Fruit fly (Drosophila melanogaster) whole organism, embryonic: Measurements from ENCODE around the gene Arp2.

Experiments used
- Abd-B ChIP-seq: fragments of 200-800 bp; sonication (Bioruptor generic); optimal IDR thresholded peaks from 2 replicates; lab custom pipeline; 2018; ENCODE audit warnings: missing biosample characterization, mild to moderate bottlenecking, missing genetic modification characterization, moderate library complexity
- CG10267 ChIP-seq: fragments of 200-800 bp; sonication (Bioruptor generic); optimal IDR thresholded peaks from 2 replicates; lab custom pipeline; 2018; ENCODE audit warnings: missing biosample characterization, mild to moderate bottlenecking, missing genetic modification characterization, moderate library complexity
- CG10979 ChIP-seq: fragments of 200-800 bp; sonication (Bioruptor generic); optimal IDR thresholded peaks from 2 replicates; lab custom pipeline; 2018; ENCODE audit warnings: missing biosample characterization, mild to moderate bottlenecking, missing genetic modification characterization, moderate library complexity
- CG11504 ChIP-seq: fragments of 200-800 bp; sonication (Bioruptor generic); optimal IDR thresholded peaks from 3 replicates; lab custom pipeline; 2019; ENCODE audit warnings: missing biosample characterization, mild to moderate bottlenecking, missing genetic modification characterization, moderate library complexity
- CG12299 ChIP-seq: fragments of 200-800 bp; sonication (Bioruptor generic); optimal IDR thresholded peaks from 2 replicates; lab custom pipeline; 2018; ENCODE audit warnings: missing biosample characterization, mild to moderate bottlenecking, missing genetic modification characterization
- CG13296 ChIP-seq: fragments of 200-800 bp; sonication (Bioruptor generic); optimal IDR thresholded peaks from 3 replicates; lab custom pipeline; 2018; ENCODE audit warnings: missing biosample characterization, mild to moderate bottlenecking, missing genetic modification characterization
- CG13775 ChIP-seq: fragments of 200-800 bp; sonication (Bioruptor generic); optimal IDR thresholded peaks from 3 replicates; lab custom pipeline; 2017; ENCODE audit warnings: missing biosample characterization, mild to moderate bottlenecking, missing genetic modification characterization
- CG18262 ChIP-seq: fragments of 200-800 bp; optimal IDR thresholded peaks from 3 replicates; lab custom pipeline; 2019; ENCODE audit warnings: missing biosample characterization, mild to moderate bottlenecking, missing genetic modification characterization, moderate library complexity
- CG18599 ChIP-seq: fragments of 200-800 bp; sonication (Bioruptor generic); optimal IDR thresholded peaks from 3 replicates; lab custom pipeline; 2017; ENCODE audit warnings: missing biosample characterization, missing genetic modification characterization, mild to moderate bottlenecking, moderate library complexity, missing genetic modification reagents
- CG2120 ChIP-seq: fragments of 200-800 bp; sonication (Bioruptor generic); optimal IDR thresholded peaks from 3 replicates; lab custom pipeline; 2016; ENCODE audit warnings: missing biosample characterization, missing genetic modification characterization
- CG4404 ChIP-seq: fragments of 200-800 bp; sonication (Bioruptor generic); IDR thresholded peaks from 2 replicates; pipeline ENCODE4 v1.3.6; 2022; ENCODE audit warnings: missing biosample characterization, missing genetic modification characterization
- CG6689 ChIP-seq: fragments of 200-800 bp; sonication (Bioruptor generic); IDR thresholded peaks from 2 replicates; pipeline ENCODE4 v1.3.6; 2022; ENCODE audit warnings: missing biosample characterization, missing genetic modification characterization
- CG7839 ChIP-seq: fragments of 200-800 bp; sonication (Bioruptor generic); optimal IDR thresholded peaks from 3 replicates; lab custom pipeline; 2018; ENCODE audit warnings: missing biosample characterization, mild to moderate bottlenecking, missing genetic modification characterization, moderate library complexity
- CG9727 ChIP-seq: fragments of 200-800 bp; sonication (Bioruptor generic); optimal IDR thresholded peaks from 3 replicates; lab custom pipeline; 2017; ENCODE audit warnings: missing biosample characterization, mild to moderate bottlenecking, missing genetic modification characterization
- CG9817 ChIP-seq: fragments of 200-800 bp; sonication (Bioruptor generic); optimal IDR thresholded peaks from 2 replicates; lab custom pipeline; 2018; ENCODE audit warnings: missing biosample characterization, mild to moderate bottlenecking, missing genetic modification characterization, moderate library complexity
- Drgx ChIP-seq: fragments of 200-800 bp; sonication (Bioruptor generic); IDR thresholded peaks from 2 replicates; pipeline ENCODE4 v1.3.6; 2022; ENCODE audit warnings: missing biosample characterization, missing genetic modification characterization
- E2f1 ChIP-seq: fragments of 200-800 bp; sonication (Bioruptor generic); IDR thresholded peaks from 2 replicates; pipeline ENCODE4 v1.3.6; 2022; ENCODE audit warnings: missing biosample characterization, missing genetic modification characterization
- Eip74EF ChIP-seq, 2 experiments: fragments of 200-800 bp in 1 of 2; fragments of >200 bp in 1 of 2; sonication (Bioruptor generic) in 1 of 2; optimal IDR thresholded peaks; 2 replicates each; lab custom pipeline; 2017 to 2019; ENCODE audit warnings: missing biosample characterization in 2 of 2, missing genetic modification characterization in 2 of 2, mild to moderate bottlenecking in 1 of 2, moderate library complexity in 1 of 2
- Fer1 ChIP-seq: fragments of 200-800 bp; sonication (Bioruptor generic); optimal IDR thresholded peaks from 2 replicates; lab custom pipeline; 2017; ENCODE audit warnings: missing biosample characterization, mild to moderate bottlenecking, missing genetic modification characterization
- Hr39 ChIP-seq: fragments of >200 bp; optimal IDR thresholded peaks from 2 replicates; lab custom pipeline; 2017
- Max ChIP-seq: fragments of 200-800 bp; sonication (Bioruptor generic); optimal IDR thresholded peaks from 2 replicates; lab custom pipeline; 2016; ENCODE audit warnings: missing biosample characterization, mild to moderate bottlenecking, missing genetic modification characterization
- NfI ChIP-seq: fragments of 200-800 bp; sonication (Bioruptor generic); optimal IDR thresholded peaks from 3 replicates; lab custom pipeline; 2018; ENCODE audit warnings: missing biosample characterization, mild to moderate bottlenecking, missing genetic modification characterization, moderate library complexity
- Ptx1 ChIP-seq: fragments of 200-800 bp; sonication (Bioruptor generic); IDR thresholded peaks from 2 replicates; pipeline ENCODE4 v1.3.6; 2022; ENCODE audit warnings: missing biosample characterization, missing genetic modification characterization
- Ssrp ChIP-seq: fragments of 200-800 bp; sonication (Bioruptor generic); optimal IDR thresholded peaks from 2 replicates; lab custom pipeline; 2018; ENCODE audit warnings: missing biosample characterization, mild to moderate bottlenecking, missing genetic modification characterization, moderate library complexity
- Xbp1 ChIP-seq: fragments of 200-800 bp; sonication (Bioruptor generic); optimal IDR thresholded peaks from 3 replicates; lab custom pipeline; 2016; ENCODE audit warnings: missing biosample characterization, mild to moderate bottlenecking, missing genetic modification characterization
- caup ChIP-seq: fragments of 200-800 bp; sonication (Bioruptor generic); optimal IDR thresholded peaks from 3 replicates; lab custom pipeline; 2017; ENCODE audit warnings: missing biosample characterization, mild to moderate bottlenecking, missing genetic modification characterization, moderate library complexity; ENCODE audit not compliant: severe bottlenecking
- crol ChIP-seq: fragments of 200-800 bp; sonication (Bioruptor generic); IDR thresholded peaks from 2 replicates; pipeline ENCODE4 v1.3.6; 2022; ENCODE audit warnings: missing biosample characterization, missing genetic modification characterization
- ewg ChIP-seq: fragments of 200-800 bp; sonication (Bioruptor generic); optimal IDR thresholded peaks from 3 replicates; lab custom pipeline; 2017; ENCODE audit warnings: mild to moderate bottlenecking, missing biosample characterization, missing genetic modification reagents, missing genetic modification characterization
- fd64A ChIP-seq: fragments of 200-800 bp; sonication (Bioruptor generic); optimal IDR thresholded peaks from 3 replicates; lab custom pipeline; 2018; ENCODE audit warnings: missing biosample characterization, mild to moderate bottlenecking, missing genetic modification characterization
- gcm ChIP-seq: fragments of 200-800 bp; sonication (Bioruptor generic); optimal IDR thresholded peaks from 2 replicates; lab custom pipeline; 2019; ENCODE audit warnings: missing biosample characterization, mild to moderate bottlenecking, missing genetic modification characterization, moderate library complexity
- gro ChIP-seq: fragments of 200-800 bp; sonication (Bioruptor generic); optimal IDR thresholded peaks from 2 replicates; lab custom pipeline; 2016; ENCODE audit warnings: missing biosample characterization, missing genetic modification characterization
- hkb ChIP-seq, 2 experiments: fragments of 200-800 bp in 1 of 2; fragments of >200 bp in 1 of 2; sonication (Bioruptor generic) in 1 of 2; IDR thresholded peaks in 1 of 2; optimal IDR thresholded peaks in 1 of 2; 2 replicates each; pipeline versions ENCODE4 v1.3.6 to Lab custom; 2017 to 2022; ENCODE audit warnings: missing biosample characterization in 1 of 2, missing genetic modification characterization in 1 of 2
- lilli ChIP-seq: fragments of 200-800 bp; sonication (Bioruptor generic); optimal IDR thresholded peaks from 3 replicates; lab custom pipeline; 2016; ENCODE audit warnings: missing biosample characterization, missing genetic modification characterization
- pho ChIP-seq: fragments of 200-800 bp; sonication (Bioruptor generic); optimal IDR thresholded peaks from 2 replicates; lab custom pipeline; 2016; ENCODE audit warnings: missing biosample characterization, missing genetic modification characterization
- scrt ChIP-seq: fragments of 200-800 bp; sonication (Bioruptor generic); optimal IDR thresholded peaks from 2 replicates; lab custom pipeline; 2018; ENCODE audit warnings: missing biosample characterization, mild to moderate bottlenecking, missing genetic modification characterization, moderate library complexity
- sens ChIP-seq: fragments of 200-800 bp; sonication (Bioruptor generic); peaks from one replicate; lab custom pipeline; 2016; ENCODE audit warnings: missing biosample characterization, missing genetic modification characterization
- ssp ChIP-seq: fragments of 200-800 bp; sonication (Bioruptor generic); IDR thresholded peaks from 2 replicates; pipeline ENCODE4 v1.3.6; 2022; ENCODE audit warnings: missing biosample characterization, missing genetic modification characterization
- tio ChIP-seq: fragments of 200-800 bp; sonication (Bioruptor generic); optimal IDR thresholded peaks from 2 replicates; lab custom pipeline; 2017; ENCODE audit warnings: missing biosample characterization, missing genetic modification characterization, inconsistent platforms
- trem ChIP-seq: fragments of 200-800 bp; optimal IDR thresholded peaks from 3 replicates; lab custom pipeline; 2019; ENCODE audit warnings: missing biosample characterization, mild to moderate bottlenecking, missing genetic modification characterization, moderate library complexity
- unc-4 ChIP-seq: fragments of 200-800 bp; sonication (Bioruptor generic); IDR thresholded peaks from 2 replicates; pipeline ENCODE4 v1.3.6; 2022; ENCODE audit warnings: missing biosample characterization, missing genetic modification characterization; ENCODE audit not compliant: partially characterized antibody

Gene Arp2

DNA sequence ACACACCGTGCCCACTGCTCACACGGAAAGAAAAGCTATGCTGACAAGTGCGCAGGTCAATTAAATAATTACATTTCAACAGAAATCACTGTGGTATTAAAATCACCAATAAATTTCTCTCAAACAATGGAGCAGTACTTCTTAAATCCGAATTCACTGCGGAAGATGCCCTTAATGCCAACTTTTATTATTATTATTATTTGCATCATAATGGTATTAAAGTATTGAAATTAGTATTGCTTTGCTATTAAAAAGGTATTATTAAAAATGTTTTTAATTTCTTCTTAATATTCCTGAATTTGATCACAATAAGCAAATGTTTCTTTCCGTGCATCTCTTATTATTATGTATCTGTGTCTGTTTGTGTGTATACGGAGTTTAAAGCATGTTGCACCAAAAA is 26.2 kb upstream of the Arp2 start (continued):
- TF ChIP-seq gro (GFP tag; lab: Kevin White, UChicago), result no peak
- peak; percentile 3 for TF ChIP-seq lilli
- TF ChIP-seq CG9817 (tag; lab: Kevin White, UChicago), result peak; percentile 27
- no peak for TF ChIP-seq E2f1 (GFP tag; lab: Robert Waterston, UW)
- TF ChIP-seq hkb (optimal IDR thresholded peaks at IDR 0.05; lab: Kevin White, UChicago), result no peak
- TF ChIP-seq hkb (GFP tag; IDR thresholded peaks at IDR 0.05; lab: Robert Waterston, UW), result 0 out of 2 replicates have a peak, but pooled peaks have one; percentile 21
- no peak for TF ChIP-seq unc-4 (GFP tag; lab: Robert Waterston, UW)
- TF ChIP-seq fd64A (GFP tag; lab: Kevin White, UChicago), result no peak
- TF ChIP-seq CG18262 (tag; lab: Kevin White, UChicago), result peak; percentile 45
- TF ChIP-seq CG11504, result peak; percentile 77
- TF ChIP-seq Drgx (GFP tag; lab: Robert Waterston, UW), result peak; percentile 40; the same call in 1 of the 2 replicates
- peak; percentile 26 for TF ChIP-seq CG12299 (tag; lab: Kevin White, UChicago)
- TF ChIP-seq CG18599 (GFP tag; lab: Kevin White, UChicago), result peak; percentile 77
- peak; percentile 31 for TF ChIP-seq CG10267 (tag; lab: Kevin White, UChicago)
- TF ChIP-seq ssp, result 0 out of 2 replicates have a peak, but pooled peaks have one; percentile 8
- peak; percentile 61 for TF ChIP-seq Fer1 (GFP tag; lab: Kevin White, UChicago)
- peak; percentile 8 for TF ChIP-seq Max (GFP tag; lab: Kevin White, UChicago)
- peak; percentile 47 for TF ChIP-seq Xbp1 (GFP tag; lab: Kevin White, UChicago)
- no peak for TF ChIP-seq crol (GFP tag; lab: Robert Waterston, UW)
- peak; percentile 74 for TF ChIP-seq sens (GFP tag; lab: Kevin White, UChicago)
- no peak for TF ChIP-seq trem (tag; lab: Kevin White, UChicago)
- TF ChIP-seq scrt (GFP tag; lab: Kevin White, UChicago), result peak; percentile 8
- TF ChIP-seq Eip74EF (GFP tag; optimal IDR thresholded peaks at IDR 0.05; lab: Kevin White, UChicago), result peak in 1 of 2 experiments; percentile 34
- TF ChIP-seq NfI (GFP tag; lab: Kevin White, UChicago), result peak; percentile 36
- peak; percentile 52 for TF ChIP-seq caup
- no peak for TF ChIP-seq CG4404 (GFP tag; lab: Robert Waterston, UW)
- peak; percentile 35 for TF ChIP-seq Abd-B (GFP tag; lab: Kevin White, UChicago)
- TF ChIP-seq tio (GFP tag; lab: Kevin White, UChicago), result peak; percentile 53
- TF ChIP-seq CG9727 (GFP tag; lab: Kevin White, UChicago), result peak; percentile 57
- peak; percentile 34; the same call in 1 of the 2 replicates for TF ChIP-seq CG6689 (GFP tag; lab: Robert Waterston, UW)
- peak; percentile 70 for TF ChIP-seq CG7839 (tag; lab: Kevin White, UChicago)
- TF ChIP-seq Ptx1 (GFP tag; lab: Robert Waterston, UW), result 0 out of 2 replicates have a peak, but pooled peaks have one; percentile 31
- TF ChIP-seq CG2120 (GFP tag; lab: Kevin White, UChicago), result peak; percentile 48
- TF ChIP-seq Ssrp, result peak; percentile 38
- TF ChIP-seq Hr39, result no peak
- peak; percentile 18 for TF ChIP-seq ewg
- peak; percentile 3 for TF ChIP-seq pho (GFP tag; lab: Kevin White, UChicago)
- TF ChIP-seq CG13775, result peak; percentile 40
- peak; percentile 9 for TF ChIP-seq gcm (GFP tag; lab: Kevin White, UChicago)
- TF ChIP-seq CG13296 (GFP tag; lab: Kevin White, UChicago), result peak; percentile 19
- peak; percentile 41 for TF ChIP-seq CG10979 (tag; lab: Kevin White, UChicago)
